Worm (Caenorhabditis elegans): ENCODE results near the gene tebp-2.

Gene tebp-2

ce11 chrIV:5580588-5581308 lies 39.3 kb downstream of the tebp-2 start (continued):
- TF ChIP-seq php-3 (GFP tag; IDR thresholded peaks at IDR 0.05) (no peak), ZK546.5 (tag; optimal IDR thresholded peaks at IDR 0.05) (no peak), saeg-2 (GFP tag; IDR thresholded peaks at IDR 0.05) (no peak), ceh-62 (tag; optimal IDR thresholded peaks at IDR 0.05) (no peak), nhr-25 (tag; optimal IDR thresholded peaks at IDR 0.05; ENCODE audit: borderline replicate concordance, insufficient read depth) (no peak), lim-7 (GFP tag; IDR thresholded peaks at IDR 0.05) (no peak), snpc-4 (tag; optimal IDR thresholded peaks at IDR 0.05) (no peak), D1046.2 (GFP tag; IDR thresholded peaks at IDR 0.05) (no peak), unc-130 (GFP tag; optimal IDR thresholded peaks at IDR 0.05) (no peak), T20F7.1 (GFP tag; optimal IDR thresholded peaks at IDR 0.05) (no peak), F26F4.8 (GFP tag; conservative IDR thresholded peaks at IDR 0.05) (no peak), ceh-44 (GFP tag; IDR thresholded peaks at IDR 0.05) (no peak), ctbp-1 (GFP tag; IDR thresholded peaks at IDR 0.05) (no peak), cey-2 (tag; optimal IDR thresholded peaks at IDR 0.05; ENCODE audit: borderline replicate concordance, insufficient read depth) (no peak), aha-1 (tag) (peak; percentile 7)

DNA sequence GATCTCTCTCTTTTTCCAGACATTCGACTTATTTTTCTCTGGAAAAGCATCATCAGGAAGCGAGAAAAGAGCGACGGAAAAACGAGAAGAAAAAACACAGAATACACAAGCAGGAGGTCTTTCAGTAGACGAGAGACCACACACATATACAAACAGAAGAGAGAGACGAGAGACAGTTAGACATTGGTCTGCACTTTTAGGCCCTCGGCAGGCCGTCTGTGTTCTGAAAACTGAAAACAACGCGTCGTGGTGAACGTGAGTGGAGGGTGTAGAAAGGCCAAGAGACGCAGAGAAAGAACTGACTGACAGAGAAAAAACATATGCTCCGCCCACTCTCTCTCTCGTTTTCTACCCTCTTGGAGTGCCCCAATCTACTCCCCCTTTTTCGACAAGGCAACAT lies 40.8 kb downstream of the tebp-2 start:
- TF ChIP-seq madf-5 (GFP tag; IDR thresholded peaks at IDR 0.05) = no peak
- no peak for TF ChIP-seq mdt-29 (GFP tag; IDR thresholded peaks at IDR 0.05)
- no peak for TF ChIP-seq nhr-111 (GFP tag; optimal IDR thresholded peaks at IDR 0.05)
- TF ChIP-seq ceh-32 (tag; optimal IDR thresholded peaks at IDR 0.05; ENCODE audit: poor library complexity) = no peak
- no peak for TF ChIP-seq cey-2 (tag; optimal IDR thresholded peaks at IDR 0.05; ENCODE audit: borderline replicate concordance, insufficient read depth)
- TF ChIP-seq nhr-77 (tag; optimal IDR thresholded peaks at IDR 0.05) = no peak
- no peak for TF ChIP-seq nhr-76 (tag; optimal IDR thresholded peaks at IDR 0.05)
- TF ChIP-seq snpc-1.2 (GFP tag; IDR thresholded peaks at IDR 0.05) = no peak
- no peak for TF ChIP-seq ZK546.5 (tag; optimal IDR thresholded peaks at IDR 0.05)
- no peak for TF ChIP-seq zip-2 (tag; optimal IDR thresholded peaks at IDR 0.05)
- no peak for TF ChIP-seq lim-7 (GFP tag; IDR thresholded peaks at IDR 0.05)
- TF ChIP-seq ctbp-1 (GFP tag; IDR thresholded peaks at IDR 0.05) = no peak
- TF ChIP-seq mxl-2 (GFP tag; conservative IDR thresholded peaks at IDR 0.05) = no peak
- TF ChIP-seq ces-1 (GFP tag; optimal IDR thresholded peaks at IDR 0.05) = no peak
- no peak for TF ChIP-seq nhr-25 (tag; optimal IDR thresholded peaks at IDR 0.05; ENCODE audit: borderline replicate concordance, insufficient read depth)
- no peak for TF ChIP-seq fkh-10 (GFP tag; optimal IDR thresholded peaks at IDR 0.05)
- TF ChIP-seq snpc-4 (tag; optimal IDR thresholded peaks at IDR 0.05) = no peak
- no peak for TF ChIP-seq Y105C5A.15 (GFP tag; IDR thresholded peaks at IDR 0.05)
- TF ChIP-seq daf-8 (GFP tag; IDR thresholded peaks at IDR 0.05) = no peak
- TF ChIP-seq lin-13 (GFP tag; optimal IDR thresholded peaks at IDR 0.05) = no peak
- TF ChIP-seq lir-3 (tag; optimal IDR thresholded peaks at IDR 0.05) = no peak
- no peak for TF ChIP-seq unc-130 (GFP tag; optimal IDR thresholded peaks at IDR 0.05)
- TF ChIP-seq attf-4 (tag; optimal IDR thresholded peaks at IDR 0.05) = no peak
- no peak for TF ChIP-seq nhr-42 (GFP tag; IDR thresholded peaks at IDR 0.05)
- no peak for TF ChIP-seq zfp-3 (GFP tag; conservative IDR thresholded peaks at IDR 0.05)
- TF ChIP-seq nhr-237 (tag; optimal IDR thresholded peaks at IDR 0.05) = no peak
- peak; percentile 81 for TF ChIP-seq nhr-28 (tag; optimal IDR thresholded peaks at IDR 0.05)
- no peak for TF ChIP-seq F44E2.7 (GFP tag; IDR thresholded peaks at IDR 0.05)
- peak; percentile 43 for TF ChIP-seq pqm-1 (tag; optimal IDR thresholded peaks at IDR 0.05)
- no peak for TF ChIP-seq vab-7 (GFP tag; IDR thresholded peaks at IDR 0.05)
- TF ChIP-seq zip-11 (GFP tag; IDR thresholded peaks at IDR 0.05) = no peak
- no peak for TF ChIP-seq ZK337.2 (GFP tag; IDR thresholded peaks at IDR 0.05)
- TF ChIP-seq ceh-28 (tag; optimal IDR thresholded peaks at IDR 0.05) = no peak
- no peak for TF ChIP-seq tag-97 (GFP tag; IDR thresholded peaks at IDR 0.05)
- TF ChIP-seq F26F4.8 (GFP tag; conservative IDR thresholded peaks at IDR 0.05) = no peak
- TF ChIP-seq dve-1 (tag; optimal IDR thresholded peaks at IDR 0.05; ENCODE audit: insufficient read depth) = peak; percentile 57
- TF ChIP-seq hlh-30 (tag; optimal IDR thresholded peaks at IDR 0.05; ENCODE audit: insufficient read depth) = peak; percentile 88
- no peak for TF ChIP-seq Y75B8A.6 (GFP tag; IDR thresholded peaks at IDR 0.05)
- TF ChIP-seq ceh-44 (GFP tag; IDR thresholded peaks at IDR 0.05) = no peak
- TF ChIP-seq spr-3 (GFP tag; optimal IDR thresholded peaks at IDR 0.05) = no peak
- TF ChIP-seq gei-8 (GFP tag; optimal IDR thresholded peaks at IDR 0.05) = no peak
- no peak for TF ChIP-seq aly-2 (tag; optimal IDR thresholded peaks at IDR 0.05)
